Fruit fly (Drosophila melanogaster): Measurements from ENCODE around the gene TotC.

The TotC gene

DNA sequence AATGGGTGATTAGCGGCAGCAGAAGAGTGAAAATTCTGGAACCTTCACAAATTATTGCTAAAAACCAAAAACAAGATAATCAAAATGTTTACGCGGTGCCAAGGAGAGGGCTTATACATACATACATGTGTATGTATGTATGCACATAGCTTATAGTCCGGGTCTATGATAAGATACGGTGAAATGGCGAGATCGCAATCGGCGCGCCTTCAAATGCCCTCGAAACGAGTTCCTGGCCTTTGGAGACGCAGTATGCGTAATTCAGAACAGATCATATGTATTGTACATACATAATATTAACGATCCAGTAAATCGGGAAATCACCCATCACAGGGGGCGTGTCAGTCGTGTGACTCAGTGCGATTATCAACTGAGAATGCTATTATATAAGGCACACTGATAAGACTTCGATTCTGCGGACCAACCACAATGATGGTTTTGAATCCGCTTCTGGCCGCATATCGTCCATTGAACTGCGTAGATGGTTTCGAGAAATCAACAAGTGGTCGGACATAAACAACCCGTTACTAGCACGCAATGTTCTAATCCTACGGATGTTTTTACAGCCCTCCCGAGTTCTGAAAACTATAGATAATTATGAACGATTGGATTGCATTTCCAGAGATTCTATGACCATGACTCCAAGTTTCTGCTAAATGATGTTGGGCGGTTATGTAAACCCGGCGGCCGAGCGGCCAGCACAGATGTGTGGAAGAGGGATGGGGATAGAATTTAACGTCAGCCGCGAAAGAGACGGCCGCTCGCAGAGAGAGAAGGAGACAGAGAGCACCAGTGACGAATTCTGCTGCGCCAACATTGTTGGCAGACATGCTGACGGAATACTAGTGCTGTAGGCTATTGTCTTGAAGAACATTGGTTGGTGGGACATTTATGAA, 44.0 kb upstream of the TotC start (continued):
- TF ChIP-seq Gug (GFP tag; IDR thresholded peaks at IDR 0.05) (peak; percentile 51; the same call in 2 of the 4 replicates), Bteb2 (GFP tag; optimal IDR thresholded peaks at IDR 0.05) (no peak), CG10654 (GFP tag; optimal IDR thresholded peaks at IDR 0.05) (no peak), CG13894 (tag; optimal IDR thresholded peaks at IDR 0.05) (peak; percentile 17), CG3163 (GFP tag; optimal IDR thresholded peaks at IDR 0.05) (no peak), CG15514 (GFP tag; optimal IDR thresholded peaks at IDR 0.05) (no peak), gem (tag; optimal IDR thresholded peaks at IDR 0.05) (no peak), CG18764 (GFP tag; optimal IDR thresholded peaks at IDR 0.05) (no peak), oc (tag; optimal IDR thresholded peaks at IDR 0.05) (peak; percentile 15), CG13287 (GFP tag; IDR thresholded peaks at IDR 0.05; ENCODE audit: partially characterized antibody) (peak; percentile 11; the same call in 1 of the 2 replicates), Fer3 (tag; optimal IDR thresholded peaks at IDR 0.05) (no peak), prd (optimal IDR thresholded peaks at IDR 0.05) (no peak), prd (GFP tag; IDR thresholded peaks at IDR 0.05) (peak; percentile 33; the same call in 2 of the 3 replicates), chinmo (GFP tag; IDR thresholded peaks at IDR 0.05; ENCODE audit: partially characterized antibody) (peak; percentile 80; the same call in 1 of the 4 replicates), ci (GFP tag; IDR thresholded peaks at IDR 0.05) (no peak; the same call in 2 of the 3 replicates), otp (GFP tag; IDR thresholded peaks at IDR 0.05) (0 out of 3 replicates have a peak, but pooled peaks have one; percentile 27), Pdp1 (GFP tag; optimal IDR thresholded peaks at IDR 0.05) (peak in 1 of 2 experiments; percentile 99), CG1832 (GFP tag; optimal IDR thresholded peaks at IDR 0.05) (peak; percentile 95), Hr3 (GFP tag; optimal IDR thresholded peaks at IDR 0.05) (no peak), Xrp1 (GFP tag; IDR thresholded peaks at IDR 0.05) (no peak), CG6791 (GFP tag; IDR thresholded peaks at IDR 0.05; ENCODE audit: partially characterized antibody) (no peak), scrt (GFP tag; optimal IDR thresholded peaks at IDR 0.05) (peak; percentile 87), CG17359 (tag; optimal IDR thresholded peaks at IDR 0.05) (no peak), Myb (GFP tag; optimal IDR thresholded peaks at IDR 0.05) (peak; percentile 29), BEAF-32 (GFP tag; optimal IDR thresholded peaks at IDR 0.05) (no peak), luna (GFP tag; optimal IDR thresholded peaks at IDR 0.05) (peak; percentile 4), gce (GFP tag; IDR thresholded peaks at IDR 0.05) (no peak), Awh (GFP tag; IDR thresholded peaks at IDR 0.05) (no peak), CG9727 (GFP tag; optimal IDR thresholded peaks at IDR 0.05) (no peak), sd (tag; optimal IDR thresholded peaks at IDR 0.05) (peak; percentile 45), Adf1 (GFP tag; IDR thresholded peaks at IDR 0.05) (peak; percentile 72), ftz-f1 (GFP tag; optimal IDR thresholded peaks at IDR 0.05) (peak; percentile 47), Max (GFP tag; optimal IDR thresholded peaks at IDR 0.05) (no peak), grau (tag; optimal IDR thresholded peaks at IDR 0.05) (no peak), da (GFP tag; optimal IDR thresholded peaks at IDR 0.05) (peak; percentile 21), CG8290 (GFP tag; optimal IDR thresholded peaks at IDR 0.05) (no peak), CG8290 (tag; optimal IDR thresholded peaks at IDR 0.05) (peak in 1 of 2 experiments; percentile 53), CG14441 (GFP tag; IDR thresholded peaks at IDR 0.05) (0 out of 2 replicates have a peak, but pooled peaks have one; percentile 36), MESR4 (GFP tag; optimal IDR thresholded peaks at IDR 0.05) (peak; percentile 4), CG15479 (GFP tag; optimal IDR thresholded peaks at IDR 0.05) (peak; percentile 91), bab2 (GFP tag; optimal IDR thresholded peaks at IDR 0.05) (no peak), dm (GFP tag; optimal IDR thresholded peaks at IDR 0.05) (no peak), CG32532 (GFP tag; IDR thresholded peaks at IDR 0.05) (peak; percentile 5; the same call in 1 of the 2 replicates), hbn (GFP tag; IDR thresholded peaks at IDR 0.05; ENCODE audit: partially characterized antibody) (no peak), dmrt11E (tag; optimal IDR thresholded peaks at IDR 0.05) (no peak), esg (GFP tag; conservative IDR thresholded peaks at IDR 0.05) (no peak), Trl (optimal IDR thresholded peaks at IDR 0.05) (peak; percentile 59 to 63), Trl (GFP tag; optimal IDR thresholded peaks at IDR 0.05) (no peak), CG9932 (GFP tag; IDR thresholded peaks at IDR 0.05) (peak; percentile 34; the same call in 1 of the 2 replicates)

Data from whole organism, embryonic.